Fruit fly (Drosophila melanogaster) Kc167 (cell line): Measurements from ENCODE around the gene CG6012.

Experiments
- Myc ChIP-seq: fragments of >200 bp; optimal IDR thresholded peaks from 2 replicates; lab custom pipeline; 2017; ENCODE audit warnings: missing external identifiers
- Sin3A ChIP-seq: fragments of >200 bp; optimal IDR thresholded peaks from 2 replicates; lab custom pipeline; 2018; ENCODE audit warnings: missing external identifiers
- h ChIP-seq: fragments of >200 bp; optimal IDR thresholded peaks from 3 replicates; lab custom pipeline; 2018; ENCODE audit warnings: missing external identifiers
- insv ChIP-seq: fragments of >200 bp; optimal IDR thresholded peaks from 3 replicates; lab custom pipeline; 2018; ENCODE audit warnings: missing external identifiers
- psq ChIP-seq: fragments of >200 bp; optimal IDR thresholded peaks from 2 replicates; lab custom pipeline; 2017; ENCODE audit warnings: missing external identifiers
- ttk ChIP-seq: sonication (Bioruptor generic); optimal IDR thresholded peaks from 2 replicates; lab custom pipeline; 2017; ENCODE audit warnings: missing external identifiers

CG6012 gene

dm6 chr2L:16858466-16859007 lies 2.8 kb downstream of the CG6012 start, which contains the start of gene CG31809:
CG31809 (minus strand) TSS chr2L:16858714.
- TF ChIP-seq psq (lab: Kevin White, UChicago) (no peak), Sin3A (lab: Kevin White, UChicago) (no peak), h (lab: Kevin White, UChicago) (no peak), Myc (lab: Kevin White, UChicago) (no peak), insv (no peak)

- TF ChIP-seq Myc (lab: Kevin White, UChicago) = no peak
- TF ChIP-seq h (lab: Kevin White, UChicago) = no peak
- TF ChIP-seq Sin3A (lab: Kevin White, UChicago) = no peak
- TF ChIP-seq psq (lab: Kevin White, UChicago) = no peak
- no peak for TF ChIP-seq insv
- TF ChIP-seq ttk (lab: Kevin White, UChicago) = no peak
These were observed 3.6 kb downstream of the CG6012 start for dm6 chr2L:16857665-16858064.

dm6 chr2L:16857131-16857530 lies 4.2 kb downstream of the CG6012 start:
- TF ChIP-seq Sin3A (lab: Kevin White, UChicago) (no peak), h (lab: Kevin White, UChicago) (no peak), Myc (lab: Kevin White, UChicago) (no peak), insv (no peak), psq (lab: Kevin White, UChicago) (no peak), ttk (lab: Kevin White, UChicago) (no peak)

DNA sequence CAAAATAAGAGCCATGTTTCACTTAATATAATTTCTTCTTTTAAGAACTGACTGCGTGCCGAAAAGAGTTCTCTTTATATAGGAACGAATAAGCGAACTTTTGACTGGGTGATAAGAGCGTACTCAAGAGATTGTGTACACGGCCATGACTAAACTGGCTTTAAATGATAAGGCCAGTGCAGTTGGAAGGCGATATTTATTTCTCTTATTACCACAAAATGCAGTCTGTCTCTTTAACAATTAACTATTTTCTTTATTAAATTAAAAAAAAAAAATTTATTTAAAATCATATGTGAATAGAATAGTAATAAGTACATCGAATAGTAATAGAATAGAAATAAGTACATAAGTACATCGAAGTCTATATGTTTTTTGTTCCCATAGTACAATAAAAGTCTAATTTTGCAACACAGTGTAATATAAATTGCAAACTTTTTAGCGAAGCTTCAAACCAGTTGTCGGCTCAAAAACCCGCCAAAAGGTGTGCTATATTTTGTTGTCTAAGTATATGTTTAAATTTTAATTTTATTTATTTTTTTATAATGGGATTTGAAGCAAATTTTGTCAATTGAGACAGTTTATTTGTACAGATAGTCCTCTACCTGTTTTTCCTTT lies 8.9 kb downstream of the CG6012 start, which contains the start of gene CG31810:
Gene CG31810, minus strand, starts transcription at position 51 of the 615 bp plus-strand sequence.
- TF ChIP-seq insv (no peak), h (lab: Kevin White, UChicago) (no peak), Myc (lab: Kevin White, UChicago) (no peak), psq (lab: Kevin White, UChicago) (no peak), ttk (lab: Kevin White, UChicago) (no peak), Sin3A (lab: Kevin White, UChicago) (no peak)

- TF ChIP-seq Sin3A (lab: Kevin White, UChicago) (no peak), h (lab: Kevin White, UChicago) (no peak), ttk (lab: Kevin White, UChicago) (no peak), psq (lab: Kevin White, UChicago) (no peak), Myc (lab: Kevin White, UChicago) (no peak), insv (no peak)
These were observed 10.8 kb downstream of the CG6012 start for dm6 chr2L:16850442-16850841.

DNA sequence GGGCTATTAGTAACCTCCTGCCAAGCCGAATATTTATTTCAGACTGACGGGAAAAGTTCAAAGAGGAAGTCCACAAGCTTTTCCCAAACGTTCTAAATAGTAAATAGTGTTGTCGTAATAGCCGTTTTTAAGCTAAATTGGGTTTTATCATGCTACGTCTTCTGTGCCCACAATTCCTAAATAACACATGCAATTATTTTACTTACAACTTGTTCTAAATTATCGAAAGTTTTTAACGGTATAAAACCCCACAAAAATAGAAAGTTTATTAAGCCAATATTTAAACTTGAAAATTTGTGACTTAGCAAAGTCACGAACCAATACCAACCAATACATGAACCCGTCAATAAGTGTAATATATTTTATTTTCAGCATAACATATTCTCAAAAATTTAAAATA lies 12.6 kb downstream of the CG6012 start, which contains the start of gene CG13284:
Gene CG13284, minus strand, starts transcription at position 47 of the 400 bp plus-strand sequence.
- no peak for TF ChIP-seq Sin3A (lab: Kevin White, UChicago)
- no peak for TF ChIP-seq psq (lab: Kevin White, UChicago)
- TF ChIP-seq insv = no peak
- TF ChIP-seq h (lab: Kevin White, UChicago) = no peak
- no peak for TF ChIP-seq Myc (lab: Kevin White, UChicago)
- no peak for TF ChIP-seq ttk (lab: Kevin White, UChicago)

DNA sequence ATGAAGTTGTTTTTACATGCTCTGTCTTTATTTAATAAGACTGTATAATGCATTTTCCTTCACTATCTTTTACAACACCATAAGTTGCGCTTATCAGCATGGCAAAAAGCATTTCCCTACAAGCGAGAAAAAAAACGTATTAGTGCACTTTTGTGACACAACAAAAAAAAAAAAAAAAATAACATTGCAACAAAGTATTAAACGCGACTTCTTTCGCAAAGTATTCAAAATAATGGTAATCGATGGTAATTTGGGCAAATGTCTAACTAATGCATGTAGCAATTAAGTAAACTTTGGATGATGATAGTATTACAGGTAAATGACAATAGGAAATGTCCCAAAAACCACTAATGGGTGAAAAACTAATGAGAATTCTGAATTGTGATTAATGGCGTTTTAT lies 13.3 kb downstream of the CG6012 start:
- TF ChIP-seq Myc (lab: Kevin White, UChicago) = no peak
- no peak for TF ChIP-seq ttk (lab: Kevin White, UChicago)
- TF ChIP-seq insv = no peak
- no peak for TF ChIP-seq h (lab: Kevin White, UChicago)
- no peak for TF ChIP-seq Sin3A (lab: Kevin White, UChicago)
- TF ChIP-seq psq (lab: Kevin White, UChicago) = no peak

DNA sequence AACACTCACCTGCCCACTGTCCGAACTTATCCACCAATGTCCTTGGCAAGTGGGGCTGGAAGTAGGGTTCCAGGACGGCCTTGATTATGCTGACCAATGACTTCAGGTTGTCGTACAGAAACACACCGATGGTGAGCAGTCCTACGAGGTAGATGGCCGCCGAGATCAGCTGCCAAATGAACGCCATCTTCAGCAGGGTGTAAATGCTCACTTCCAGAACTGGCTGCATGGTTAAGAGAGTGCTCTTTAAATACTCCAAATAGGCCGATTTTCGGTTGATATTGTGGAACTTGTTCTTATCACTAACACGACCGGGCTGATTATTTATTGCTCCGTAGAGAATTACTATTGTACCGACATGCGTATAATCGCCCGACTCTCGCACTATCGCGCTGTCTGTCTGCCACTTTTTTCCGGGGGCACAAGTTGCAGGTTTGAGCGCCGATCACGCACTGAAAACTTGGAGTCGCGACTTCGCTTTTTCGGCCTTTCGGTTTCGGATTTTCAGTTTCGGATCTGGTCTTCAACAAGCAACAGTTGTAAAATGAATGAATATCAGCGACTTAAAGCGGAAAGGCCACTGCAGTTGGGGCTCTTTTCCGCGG lies 14.4 kb downstream of the CG6012 start:
- no peak for TF ChIP-seq h (lab: Kevin White, UChicago)

dm6 chr2L:16845179-16845578 lies 16.1 kb downstream of the CG6012 start:
- TF ChIP-seq ttk (lab: Kevin White, UChicago) (no peak), h (lab: Kevin White, UChicago) (no peak), Sin3A (lab: Kevin White, UChicago) (no peak), psq (lab: Kevin White, UChicago) (no peak), Myc (lab: Kevin White, UChicago) (no peak), insv (no peak)

DNA sequence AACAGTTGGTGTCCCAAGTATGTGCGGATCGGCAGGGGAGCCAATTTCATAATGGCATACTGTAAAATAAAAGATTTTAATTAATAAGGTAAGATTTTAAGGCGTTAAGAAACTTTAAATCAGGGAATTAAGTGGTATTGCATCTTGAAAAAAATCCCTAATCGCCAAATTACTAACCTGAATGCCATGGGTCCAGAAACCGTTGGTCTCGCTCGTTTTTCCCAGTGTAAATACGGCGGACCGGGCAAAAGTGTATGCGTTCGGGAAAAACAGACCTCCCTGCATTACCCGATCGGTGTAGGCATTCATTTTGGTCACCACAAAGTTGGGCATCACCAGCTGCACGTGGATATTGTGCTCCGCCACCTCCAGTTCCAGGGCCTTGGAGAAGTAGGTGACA lies 18.0 kb downstream of the CG6012 start:
- no peak for TF ChIP-seq Myc (lab: Kevin White, UChicago)
- no peak for TF ChIP-seq ttk (lab: Kevin White, UChicago)
- no peak for TF ChIP-seq Sin3A (lab: Kevin White, UChicago)
- TF ChIP-seq psq (lab: Kevin White, UChicago) = no peak
- TF ChIP-seq insv = no peak
- TF ChIP-seq h (lab: Kevin White, UChicago) = no peak

dm6 chr2L:16842505-16842904 lies 18.8 kb downstream of the CG6012 start:
- TF ChIP-seq Sin3A (lab: Kevin White, UChicago) (no peak), ttk (lab: Kevin White, UChicago) (no peak), psq (lab: Kevin White, UChicago) (no peak), h (lab: Kevin White, UChicago) (no peak), insv (no peak), Myc (lab: Kevin White, UChicago) (no peak)

DNA sequence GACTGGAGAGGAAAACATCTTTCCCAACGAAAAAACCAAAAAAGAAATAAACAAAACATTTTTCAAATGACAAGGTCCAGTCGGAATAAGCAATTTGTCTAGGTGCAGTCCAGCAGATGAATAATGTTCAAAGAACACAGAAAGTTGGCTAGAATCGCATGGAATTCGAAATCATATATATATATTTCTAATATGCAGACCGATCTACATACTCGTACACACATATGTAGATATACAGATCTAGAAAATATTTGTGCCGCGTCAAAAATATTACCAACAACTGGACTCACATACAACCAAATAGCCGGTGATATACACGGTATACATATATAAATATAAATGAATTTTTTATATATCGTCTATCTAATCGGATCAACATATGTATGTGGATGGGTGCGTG lies 21.6 kb downstream of the CG6012 start:
- no peak for TF ChIP-seq h (lab: Kevin White, UChicago)
- no peak for TF ChIP-seq ttk (lab: Kevin White, UChicago)
- TF ChIP-seq Sin3A (lab: Kevin White, UChicago) = no peak
- no peak for TF ChIP-seq psq (lab: Kevin White, UChicago)
- no peak for TF ChIP-seq insv
- no peak for TF ChIP-seq Myc (lab: Kevin White, UChicago)
